Fruit fly (Drosophila melanogaster) Kc167 (cell line): ENCODE measurements around the gene Hex-A.

Experiments used
- Myc ChIP-seq: fragments of >200 bp; optimal IDR thresholded peaks from 2 replicates; lab custom pipeline; 2017; ENCODE audit warnings: missing external identifiers
- Sin3A ChIP-seq: fragments of >200 bp; optimal IDR thresholded peaks from 2 replicates; lab custom pipeline; 2018; ENCODE audit warnings: missing external identifiers
- h ChIP-seq: fragments of >200 bp; optimal IDR thresholded peaks from 3 replicates; lab custom pipeline; 2018; ENCODE audit warnings: missing external identifiers
- insv ChIP-seq: fragments of >200 bp; optimal IDR thresholded peaks from 3 replicates; lab custom pipeline; 2018; ENCODE audit warnings: missing external identifiers
- psq ChIP-seq: fragments of >200 bp; optimal IDR thresholded peaks from 2 replicates; lab custom pipeline; 2017; ENCODE audit warnings: missing external identifiers
- ttk ChIP-seq: sonication (Bioruptor generic); optimal IDR thresholded peaks from 2 replicates; lab custom pipeline; 2017; ENCODE audit warnings: missing external identifiers

Hex-A gene

DNA sequence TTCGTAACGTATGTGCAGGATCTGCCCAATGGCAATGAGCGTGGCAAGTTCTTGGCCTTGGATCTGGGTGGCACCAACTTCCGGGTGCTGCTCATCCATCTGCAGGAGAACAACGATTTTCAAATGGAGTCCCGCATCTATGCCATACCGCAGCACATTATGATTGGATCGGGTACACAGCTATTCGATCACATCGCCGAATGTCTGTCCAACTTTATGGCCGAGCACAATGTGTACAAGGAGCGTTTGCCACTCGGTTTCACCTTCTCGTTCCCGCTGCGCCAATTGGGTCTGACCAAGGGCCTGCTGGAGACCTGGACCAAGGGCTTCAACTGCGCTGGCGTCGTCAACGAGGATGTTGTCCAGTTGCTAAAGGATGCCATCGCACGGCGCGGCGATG is 1.2 kb downstream of the Hex-A start:
- TF ChIP-seq insv (lab: Kevin White, UChicago): no peak
- TF ChIP-seq ttk (lab: Kevin White, UChicago): peak; percentile 99

DNA sequence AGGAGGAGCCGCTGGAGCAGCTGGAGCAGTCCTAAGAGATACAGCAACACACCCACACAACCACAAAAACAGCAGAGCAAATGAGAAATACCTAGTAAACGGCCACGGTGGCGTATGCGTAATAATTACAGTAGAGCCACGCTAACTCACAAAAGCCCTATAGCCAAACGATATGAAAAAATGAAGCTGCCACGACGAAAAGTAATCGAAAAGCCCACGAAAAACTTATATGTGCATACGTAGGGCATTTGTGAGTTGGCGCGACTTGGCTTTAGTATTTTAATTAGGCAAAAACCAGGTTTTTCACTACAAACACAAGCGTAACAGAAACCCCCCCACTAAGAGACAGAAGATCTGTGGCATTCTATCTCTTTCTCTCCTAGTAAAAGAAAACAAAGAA is 2.4 kb downstream of the Hex-A start:
- no peak for TF ChIP-seq insv (lab: Kevin White, UChicago)
- TF ChIP-seq psq (lab: Kevin White, UChicago): no peak

DNA sequence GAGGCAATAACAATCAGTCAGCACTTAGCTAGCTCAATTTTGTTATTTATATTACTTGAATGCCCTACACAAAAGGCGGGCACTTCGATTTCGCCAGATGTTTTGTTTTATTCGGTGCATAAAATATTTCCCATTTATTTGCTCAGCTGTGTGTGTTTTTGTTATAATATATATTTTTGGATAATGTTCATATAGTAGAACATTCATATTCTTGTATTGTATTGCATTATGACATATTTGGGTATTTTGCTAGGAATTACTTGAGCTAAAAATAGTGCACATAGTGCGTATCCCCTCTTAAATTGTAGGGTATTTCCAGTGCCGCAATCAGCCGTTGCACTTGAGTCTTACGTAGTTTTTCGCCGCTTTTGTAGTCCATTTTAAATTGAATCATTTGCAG is 4.5 kb downstream of the Hex-A start:
- TF ChIP-seq ttk (lab: Kevin White, UChicago) (no peak), insv (lab: Kevin White, UChicago) (no peak)

DNA sequence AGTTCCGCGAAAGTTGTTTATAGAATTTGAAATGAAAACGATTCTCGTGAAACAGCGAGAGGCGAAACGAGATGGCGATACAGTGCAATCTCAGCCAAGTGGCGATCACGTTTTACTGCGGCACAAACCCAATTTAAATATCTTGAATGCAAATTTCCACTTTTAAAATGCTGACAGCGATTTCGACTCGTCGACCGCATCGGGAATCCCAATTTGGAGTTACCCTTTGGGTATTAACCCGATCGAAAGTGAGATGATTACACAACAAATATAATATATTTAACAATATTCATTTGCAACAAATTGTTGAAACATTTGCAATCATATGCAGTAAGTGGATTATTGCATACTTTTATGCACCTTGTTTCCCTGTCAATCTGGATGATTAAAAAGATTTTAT is 5.1 kb downstream of the Hex-A start:
- TF ChIP-seq Sin3A (lab: Kevin White, UChicago): no peak
- no peak for TF ChIP-seq insv (lab: Kevin White, UChicago)
- TF ChIP-seq psq (lab: Kevin White, UChicago): no peak
- no peak for TF ChIP-seq ttk (lab: Kevin White, UChicago)
- no peak for TF ChIP-seq Myc
- TF ChIP-seq h: no peak

DNA sequence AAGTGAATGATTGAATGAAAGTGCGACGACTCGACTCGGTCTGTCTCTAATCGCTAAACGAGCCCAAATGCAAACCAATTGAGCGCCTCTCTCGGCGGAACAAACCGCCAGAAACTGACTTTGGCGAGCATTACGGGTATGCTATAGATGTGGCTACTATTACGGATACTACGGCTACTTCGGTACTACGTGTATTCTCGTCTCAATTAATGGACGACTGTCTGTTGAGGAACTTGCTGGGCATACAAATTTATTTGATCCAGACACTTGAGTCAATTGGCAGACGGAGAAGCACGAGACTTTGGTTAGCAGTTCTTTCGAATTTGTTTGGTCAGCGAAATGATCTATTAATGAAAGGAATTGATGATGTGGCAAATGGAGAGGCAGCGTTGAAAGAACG is 9.0 kb downstream of the Hex-A start:
- no peak for TF ChIP-seq Sin3A (lab: Kevin White, UChicago)
- no peak for TF ChIP-seq Myc
- TF ChIP-seq insv (lab: Kevin White, UChicago): no peak
- no peak for TF ChIP-seq ttk (lab: Kevin White, UChicago)
- TF ChIP-seq psq (lab: Kevin White, UChicago): no peak
- TF ChIP-seq h: no peak

DNA sequence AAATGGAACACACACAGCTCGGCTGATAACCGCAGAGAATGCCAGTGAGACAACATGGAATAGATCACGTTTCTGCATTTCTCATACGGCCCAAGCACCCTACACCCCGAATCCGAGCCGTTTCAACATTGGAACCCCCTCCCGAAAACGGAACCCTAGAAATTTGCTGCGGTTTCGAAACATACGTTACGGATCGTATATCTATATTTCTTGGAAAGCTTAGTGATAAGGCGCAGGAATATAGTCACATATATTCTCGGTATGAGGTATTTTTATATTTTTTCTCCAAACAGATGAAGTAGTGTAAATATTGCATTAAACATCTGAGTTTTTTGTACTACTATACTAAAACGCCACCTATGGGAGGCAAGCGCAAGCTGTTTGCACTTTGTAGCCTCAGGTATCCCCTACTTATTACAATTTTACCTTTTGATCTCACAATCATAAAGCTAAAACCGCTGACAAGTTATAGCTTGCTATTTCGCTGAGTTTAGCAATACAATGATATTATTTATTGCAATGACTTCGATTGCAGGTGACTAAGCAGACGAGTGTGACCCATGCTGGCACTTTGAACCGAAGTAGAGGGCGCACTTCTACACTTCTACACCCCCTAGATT is 9.9 kb downstream of the Hex-A start:
- TF ChIP-seq ttk (lab: Kevin White, UChicago) (no peak), h (no peak), psq (lab: Kevin White, UChicago) (no peak), Sin3A (lab: Kevin White, UChicago) (no peak), Myc (no peak), insv (lab: Kevin White, UChicago) (no peak)

DNA sequence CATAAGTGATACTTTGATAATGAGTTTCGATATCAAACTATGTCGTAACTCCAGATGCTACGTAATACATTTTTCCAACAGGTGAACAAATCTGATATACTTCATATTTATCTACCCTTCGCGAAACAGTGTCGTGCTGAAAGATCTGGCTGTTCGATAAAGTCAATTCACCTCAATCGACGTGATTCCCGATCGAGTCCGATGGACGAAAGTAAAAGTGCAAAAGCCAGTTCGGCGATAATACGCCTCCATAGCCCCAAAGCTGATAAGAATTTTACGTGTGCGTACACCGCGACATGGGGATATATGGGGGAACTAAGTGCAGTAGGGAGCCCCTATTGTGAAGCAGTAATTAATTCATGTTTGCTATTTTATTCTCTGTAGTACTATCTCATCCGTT is 12.6 kb downstream of the Hex-A start:
- TF ChIP-seq psq (lab: Kevin White, UChicago) (no peak), Sin3A (lab: Kevin White, UChicago) (no peak), ttk (lab: Kevin White, UChicago) (no peak), Myc (no peak), h (no peak), insv (lab: Kevin White, UChicago) (no peak)

DNA sequence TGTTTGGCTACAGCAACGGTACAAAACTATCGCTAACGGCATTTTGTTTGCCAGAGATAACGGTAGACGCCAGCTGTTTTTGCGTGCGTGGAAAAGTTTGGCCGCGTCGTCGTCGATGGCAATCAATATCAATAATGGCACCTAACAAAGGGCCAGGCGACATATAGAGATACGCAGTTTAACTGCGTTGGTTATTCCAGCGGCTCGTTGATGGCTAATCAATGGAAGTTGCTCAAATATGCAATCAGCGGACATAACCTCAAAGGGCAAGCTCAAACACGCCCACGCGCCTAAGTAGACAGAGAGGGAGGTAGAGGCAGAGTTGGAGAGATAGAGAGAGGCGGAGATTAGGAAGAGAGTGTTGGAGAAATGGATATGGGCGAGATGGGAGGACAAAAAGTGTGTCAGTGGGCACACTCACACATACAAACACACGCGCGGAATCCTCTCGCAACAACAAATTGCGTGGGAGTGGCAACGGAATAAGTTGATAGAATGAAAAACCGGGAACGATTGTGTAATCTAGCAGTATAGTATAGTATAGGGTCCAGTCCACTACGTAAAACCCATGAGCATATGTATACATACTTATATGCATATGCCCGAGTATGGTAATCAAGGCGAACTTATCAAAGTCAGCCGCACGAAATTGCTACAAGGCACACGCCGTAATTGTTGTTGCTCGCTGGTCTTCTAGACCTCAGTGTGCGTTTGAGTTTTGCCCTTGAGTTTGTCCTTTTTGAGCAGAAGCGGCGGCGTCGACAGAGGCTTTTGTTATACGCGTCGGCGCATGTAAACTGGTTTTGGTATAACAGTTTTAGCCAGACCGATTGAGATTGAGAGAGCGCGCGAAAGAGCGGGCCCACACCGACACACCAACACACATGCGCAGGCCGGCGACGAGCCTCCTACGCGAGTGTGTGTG is 13.9 kb downstream of the Hex-A start:
- TF ChIP-seq ttk (lab: Kevin White, UChicago) (no peak), psq (lab: Kevin White, UChicago) (no peak), Sin3A (lab: Kevin White, UChicago) (no peak), h (no peak), Myc (no peak), insv (lab: Kevin White, UChicago) (no peak)

DNA sequence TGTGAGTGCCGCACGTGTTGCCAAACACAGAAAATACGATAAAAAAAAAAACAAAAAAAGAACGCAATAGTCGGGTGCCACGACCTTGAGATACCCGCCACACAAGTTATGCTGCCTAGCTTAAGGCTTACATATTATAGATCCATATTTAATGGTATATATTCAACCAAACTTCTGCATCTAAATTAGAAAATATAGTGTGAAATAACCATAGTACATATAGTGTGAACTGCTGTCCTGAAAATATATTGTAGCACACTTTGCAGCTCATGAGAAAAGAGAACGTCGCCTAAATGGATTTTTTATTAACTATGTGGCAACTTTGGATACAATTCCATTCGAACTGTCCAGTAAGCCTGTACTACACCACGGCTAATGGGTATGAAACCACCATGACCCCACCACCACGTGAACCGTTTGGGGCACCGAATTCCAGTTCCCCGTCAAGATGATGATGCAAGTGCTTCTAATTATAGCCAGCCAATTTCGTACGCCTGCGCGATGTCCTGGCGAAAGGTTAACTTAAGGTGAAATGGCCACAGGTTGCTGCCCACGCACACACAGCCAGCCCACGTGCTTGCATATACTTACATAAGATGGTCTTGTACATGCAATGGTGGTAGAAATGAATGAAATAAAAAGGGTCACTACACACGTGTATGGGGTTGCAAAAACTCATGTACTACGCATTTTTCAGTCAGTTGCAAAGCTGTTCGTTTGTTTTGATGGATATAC is 14.8 kb downstream of the Hex-A start:
- TF ChIP-seq Sin3A (lab: Kevin White, UChicago) (no peak), h (no peak), insv (lab: Kevin White, UChicago) (no peak)

DNA sequence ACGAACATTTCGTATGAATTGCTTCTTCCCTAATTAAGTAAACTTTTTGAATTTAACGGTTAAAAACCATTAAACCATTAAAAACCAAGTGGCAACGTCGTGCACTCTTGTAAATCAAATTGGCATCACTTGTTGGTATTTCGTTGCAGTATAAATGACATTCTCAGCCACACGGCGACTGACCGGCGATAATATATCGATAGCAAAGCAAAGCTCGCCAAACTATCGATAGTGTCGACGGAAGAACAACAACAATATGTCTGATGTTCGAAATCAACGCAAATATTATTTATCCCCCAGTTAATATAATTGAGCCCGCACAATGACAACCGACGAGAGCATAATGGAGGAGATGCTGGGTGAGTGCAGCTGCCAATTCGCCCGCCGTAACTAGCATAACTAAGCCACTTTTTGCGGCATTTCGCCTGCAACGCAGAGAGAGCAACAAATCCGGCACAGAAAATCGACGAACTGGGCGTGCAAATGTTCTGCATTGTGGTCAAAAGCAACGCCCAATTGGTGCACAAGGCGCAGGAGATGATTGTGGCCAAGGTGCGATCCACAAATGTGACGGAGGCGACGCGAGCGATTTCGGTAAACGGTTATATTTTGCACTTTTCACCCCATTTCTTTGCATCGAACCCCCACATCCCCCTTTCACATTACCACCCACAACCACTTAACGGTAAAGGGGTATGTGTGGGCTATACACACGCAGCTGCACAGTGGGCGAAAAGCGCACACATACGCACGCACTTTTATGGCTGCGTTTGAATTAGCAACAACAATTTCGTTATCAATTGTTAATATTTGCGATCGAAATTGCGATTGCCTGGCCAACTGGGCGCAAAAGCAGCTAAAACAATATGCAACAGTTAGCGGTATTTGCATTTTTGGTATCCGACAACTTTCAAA is 15.6 kb downstream of the Hex-A start, which contains the start of gene Gga:
Gene Gga, plus strand, starts transcription at position 213 of the 915 bp plus-strand sequence.
- TF ChIP-seq ttk (lab: Kevin White, UChicago): no peak
- TF ChIP-seq psq (lab: Kevin White, UChicago): no peak
- no peak for TF ChIP-seq Sin3A (lab: Kevin White, UChicago)
- TF ChIP-seq h: no peak
- no peak for TF ChIP-seq Myc
- no peak for TF ChIP-seq insv (lab: Kevin White, UChicago)

DNA sequence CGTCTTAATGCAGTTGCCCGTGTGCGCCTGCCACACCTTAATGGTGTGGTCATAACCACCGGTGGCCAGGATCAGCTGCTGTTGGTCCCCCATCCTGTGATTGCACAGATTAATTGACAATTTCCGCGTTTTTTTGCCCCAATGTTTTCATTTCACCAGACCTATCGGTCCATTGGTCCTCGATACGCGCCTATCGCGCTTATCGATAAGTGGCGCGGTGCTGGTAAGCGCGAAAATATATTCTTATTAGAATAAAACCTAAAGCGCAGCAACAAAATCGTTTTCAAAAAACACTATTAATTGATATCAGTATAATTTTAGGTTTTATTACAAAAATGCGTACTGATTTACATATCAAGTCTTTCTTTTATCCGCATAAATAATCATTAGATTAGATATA is 20.3 kb downstream of the Hex-A start, which contains the start of gene Lst8:
Gene Lst8, minus strand, starts transcription at position 187 of the 400 bp plus-strand sequence.
- TF ChIP-seq Sin3A (lab: Kevin White, UChicago) (no peak), psq (lab: Kevin White, UChicago) (no peak), Myc (no peak), insv (lab: Kevin White, UChicago) (no peak), h (no peak)
